Worm (Caenorhabditis elegans): ENCODE measurements around the gene rpy-1.

Gene rpy-1

DNA sequence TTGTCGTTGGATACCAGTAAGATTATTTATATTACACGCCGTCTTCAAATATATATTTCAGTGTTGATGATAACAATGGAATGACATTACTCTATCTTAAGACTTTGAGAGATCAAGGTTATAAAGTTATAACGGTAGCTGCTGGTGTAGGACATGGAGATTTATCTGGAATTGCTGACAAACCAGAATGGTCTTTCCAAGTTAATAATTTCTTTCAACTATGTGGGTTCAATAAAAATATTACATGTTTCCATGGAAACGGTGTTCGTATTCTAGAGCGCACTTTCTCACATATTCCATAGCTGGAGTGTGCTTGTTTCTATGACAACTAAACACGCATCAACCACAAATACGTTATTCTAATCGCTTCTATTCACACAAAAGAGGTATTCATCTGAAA is 25.7 kb downstream of the rpy-1 start, which contains the start of gene ift-74:
ift-74 (plus strand) TSS at position 301 of the 400 bp plus-strand sequence.
- no peak for TF ChIP-seq dve-1 (tag; optimal IDR thresholded peaks at IDR 0.05)
- no peak for TF ChIP-seq fkh-6 (tag; optimal IDR thresholded peaks at IDR 0.05)
- TF ChIP-seq ceh-30 (tag; optimal IDR thresholded peaks at IDR 0.05) = no peak
- TF ChIP-seq npax-4 (tag; optimal IDR thresholded peaks at IDR 0.05) = no peak
- TF ChIP-seq ceh-45 (GFP tag; IDR thresholded peaks at IDR 0.05) = no peak
- TF ChIP-seq pax-1 (tag; optimal IDR thresholded peaks at IDR 0.05) = no peak
- no peak for TF ChIP-seq elt-4 (tag; optimal IDR thresholded peaks at IDR 0.05)
- no peak for TF ChIP-seq tbx-7 (tag; optimal IDR thresholded peaks at IDR 0.05)
- no peak for TF ChIP-seq gmeb-2 (tag; optimal IDR thresholded peaks at IDR 0.05)
- TF ChIP-seq hlh-30 (tag; optimal IDR thresholded peaks at IDR 0.05; ENCODE audit: insufficient read depth) = no peak
- no peak for TF ChIP-seq ztf-16 (tag; optimal IDR thresholded peaks at IDR 0.05)
- no peak for TF ChIP-seq ref-2 (tag; optimal IDR thresholded peaks at IDR 0.05)
- TF ChIP-seq F13H6.1 (tag; optimal IDR thresholded peaks at IDR 0.05) = no peak
- no peak for TF ChIP-seq lin-11 (tag; optimal IDR thresholded peaks at IDR 0.05)
- TF ChIP-seq C08G9.2 (tag; optimal IDR thresholded peaks at IDR 0.05) = no peak
- no peak for TF ChIP-seq ceh-18 (tag; optimal IDR thresholded peaks at IDR 0.05)
- no peak for TF ChIP-seq che-1 (tag; optimal IDR thresholded peaks at IDR 0.05)
- TF ChIP-seq fax-1 (tag; optimal IDR thresholded peaks at IDR 0.05) = no peak
- TF ChIP-seq ceh-31 (tag; optimal IDR thresholded peaks at IDR 0.05) = no peak
- no peak for TF ChIP-seq pqm-1 (tag; optimal IDR thresholded peaks at IDR 0.05)

DNA sequence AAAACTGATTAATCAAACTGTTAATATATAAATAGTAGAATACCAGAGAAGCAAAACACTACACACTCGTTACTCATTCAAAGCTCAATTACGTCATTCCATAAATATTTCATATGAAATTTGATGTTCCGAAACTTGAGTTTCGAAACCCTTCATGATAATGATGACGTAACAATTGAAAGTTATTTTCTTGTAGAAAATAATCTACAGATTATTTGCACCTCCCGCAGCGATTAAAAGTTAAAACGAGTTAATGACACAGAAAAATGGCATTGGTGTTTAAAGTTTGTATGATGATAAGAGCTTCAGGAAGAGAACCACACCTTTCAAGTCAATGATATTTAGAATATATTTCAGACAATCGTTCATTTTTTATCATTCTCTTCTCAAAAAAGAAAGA is 31.5 kb downstream of the rpy-1 start, which contains the start of gene H43E16.1:
H43E16.1 (plus strand) TSS at position 375 of the 400 bp plus-strand sequence.
- TF ChIP-seq ceh-19 (GFP tag; optimal IDR thresholded peaks at IDR 0.05) = no peak
- TF ChIP-seq K02D7.2 (tag; optimal IDR thresholded peaks at IDR 0.05) = no peak
- TF ChIP-seq npax-4 (tag; optimal IDR thresholded peaks at IDR 0.05) = no peak
- TF ChIP-seq sox-4 (tag; optimal IDR thresholded peaks at IDR 0.05) = no peak
- no peak for TF ChIP-seq pqm-1 (tag; optimal IDR thresholded peaks at IDR 0.05)
- no peak for TF ChIP-seq syd-9 (tag; optimal IDR thresholded peaks at IDR 0.05)
- no peak for TF ChIP-seq pat-9 (tag; optimal IDR thresholded peaks at IDR 0.05)
- TF ChIP-seq hlh-8 (tag; optimal IDR thresholded peaks at IDR 0.05) = no peak

- TF ChIP-seq unc-55 (GFP tag; optimal IDR thresholded peaks at IDR 0.05) (no peak), sox-2 (GFP tag; IDR thresholded peaks at IDR 0.05) (no peak), ahr-1 (tag; optimal IDR thresholded peaks at IDR 0.05) (no peak), ceh-22 (tag; optimal IDR thresholded peaks at IDR 0.05) (no peak), mec-3 (tag; optimal IDR thresholded peaks at IDR 0.05; ENCODE audit: borderline replicate concordance) (no peak), unc-42 (tag; optimal IDR thresholded peaks at IDR 0.05) (no peak), rnt-1 (tag; optimal IDR thresholded peaks at IDR 0.05) (no peak), ceh-45 (GFP tag; IDR thresholded peaks at IDR 0.05) (no peak), sox-4 (tag; optimal IDR thresholded peaks at IDR 0.05) (no peak), eyg-1 (tag; optimal IDR thresholded peaks at IDR 0.05) (no peak), sdc-2 (tag; optimal IDR thresholded peaks at IDR 0.05) (no peak), madf-2 (tag; optimal IDR thresholded peaks at IDR 0.05) (no peak), K02D7.2 (tag; optimal IDR thresholded peaks at IDR 0.05) (no peak), hlh-8 (tag; optimal IDR thresholded peaks at IDR 0.05) (no peak), fkh-10 (GFP tag; optimal IDR thresholded peaks at IDR 0.05) (no peak), pha-4 (tag; optimal IDR thresholded peaks at IDR 0.05) (no peak), zip-5 (tag; optimal IDR thresholded peaks at IDR 0.05) (no peak), fkh-6 (tag; optimal IDR thresholded peaks at IDR 0.05) (no peak)
Observed at ce11 chrII:6668496-6668895, 36.9 kb downstream of the rpy-1 start.

DNA sequence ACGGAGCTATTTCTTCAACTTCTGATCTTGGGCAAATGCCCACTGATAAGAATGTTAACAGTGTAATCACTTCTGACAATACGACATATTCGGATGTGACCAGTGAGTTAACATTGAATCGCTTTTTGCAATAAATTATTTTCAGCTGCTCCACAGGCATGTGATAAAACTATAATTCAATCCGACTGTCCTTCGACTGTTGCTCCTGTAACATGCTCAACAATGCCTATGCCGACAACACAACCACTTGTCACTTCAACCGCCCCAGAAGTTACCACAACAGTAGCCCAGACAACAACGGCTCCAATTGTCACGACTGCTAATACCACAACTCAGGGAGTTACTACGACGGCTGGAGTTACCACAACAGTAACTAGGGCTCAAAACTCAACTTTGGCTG is 37.9 kb downstream of the rpy-1 start:
- no peak for TF ChIP-seq nhr-232 (tag; optimal IDR thresholded peaks at IDR 0.05)

Measured in whole organism, late embryonic.